Worm (Caenorhabditis elegans): ENCODE measurements around the gene rnp-2.

- no peak for TF ChIP-seq daf-16 (GFP tag; optimal IDR thresholded peaks at IDR 0.05)
- no peak for TF ChIP-seq daf-16 (tag; optimal IDR thresholded peaks at IDR 0.05)
- TF ChIP-seq unc-130 (GFP tag; optimal IDR thresholded peaks at IDR 0.05): no peak
- no peak for TF ChIP-seq lir-3 (tag; optimal IDR thresholded peaks at IDR 0.05)
- TF ChIP-seq Y105C5A.15 (GFP tag; IDR thresholded peaks at IDR 0.05): no peak
Measured at ce11 chrIV:4152143-4152542, 19.7 kb upstream of the rnp-2 start, which contains the start of the genes K08D10.10 and R07C12.1.
